Worm (Caenorhabditis elegans) whole organism, midembryonic: ENCODE data around the gene C25G4.8.
"Not testable (repeated sequence)": the region's sequence is repeated elsewhere in the genome, so short reads cannot be mapped to it uniquely, and the experiment has no call there.

Experiments
- cog-1 ChIP-seq: sonication (generic microtip); optimal IDR thresholded peaks from 2 replicates; lab custom pipeline; 2016; ENCODE audit warnings: missing genetic modification characterization, missing compliant biosample characterization
- flt-1 ChIP-seq: fragments of 200-800 bp; sonication (Bioruptor generic); IDR thresholded peaks from 2 replicates; pipeline ENCODE4 v1.3.6; 2022; ENCODE audit warnings: missing genetic modification characterization, missing compliant biosample characterization
- klf-2 ChIP-seq: fragments of 200-800 bp; sonication (Bioruptor generic); conservative IDR thresholded peaks from 2 replicates; pipeline ENCODE4 v1.3.6; 2022; ENCODE audit warnings: missing genetic modification reagents, missing genetic modification characterization, missing compliant biosample characterization
- med-1 ChIP-seq: sonication (generic microtip); optimal IDR thresholded peaks from 2 replicates; lab custom pipeline; 2017; ENCODE audit warnings: missing genetic modification characterization, mild to moderate bottlenecking, missing compliant biosample characterization, antibody characterized with exemption, missing genetic modification reagents; ENCODE audit not compliant: insufficient read depth
- ref-1 ChIP-seq: fragments of 200-800 bp; sonication (Bioruptor generic); conservative IDR thresholded peaks from 2 replicates; pipeline ENCODE4 v1.3.6; 2022; ENCODE audit warnings: missing genetic modification reagents, missing genetic modification characterization, missing compliant biosample characterization
- tab-1 ChIP-seq: fragments of 200-800 bp; sonication (Bioruptor generic); IDR thresholded peaks from 2 replicates; pipeline ENCODE4 v1.3.6; 2022; ENCODE audit warnings: missing genetic modification characterization, missing compliant biosample characterization
- ztf-23 ChIP-seq: fragments of 200-800 bp; sonication (Bioruptor generic); IDR thresholded peaks from 2 replicates; pipeline ENCODE4 v1.3.6; 2022; ENCODE audit warnings: missing genetic modification reagents, missing genetic modification characterization, missing compliant biosample characterization
- ztf-29 ChIP-seq: fragments of 200-800 bp; sonication (Bioruptor generic); IDR thresholded peaks from 2 replicates; pipeline ENCODE4 v1.3.6; 2022; ENCODE audit warnings: missing genetic modification reagents, missing genetic modification characterization, missing compliant biosample characterization

ce11 chrIV:12476942-12477341 is 13.7 kb upstream of the C25G4.8 start, which contains the start of gene T04A11.1:
- not testable (repeated sequence) for TF ChIP-seq ztf-29; cog-1; tab-1; med-1 (GFP tag; lab: Kevin White, UChicago); klf-2; ztf-23; ref-1 (GFP tag; lab: Robert Waterston, UW); flt-1
